Comparison of ENCODE assay signal across 5 fruit fly cellular contexts in genomic region chr2L:5297289-5297960, dm6.
A peak's percentile ranks its signal among the peaks of the same experiment; 100 is the strongest.
TF ChIP-seq lines count a peak whose summit lies in the region.

No protein-coding gene starts in this region.

- no peak for TF ChIP-seq CTCF in whole organism, embryonic (GFP tag; optimal IDR thresholded peaks at IDR 0.05; lab: Kevin White, UChicago)

TF ChIP-seq in whole organism, adult, 20 proteins besides CTCF, POLR2A, EP300 and RAD21:
- TF ChIP-seq cic (GFP tag; optimal IDR thresholded peaks at IDR 0.05; lab: Kevin White, UChicago), result no peak
- TF ChIP-seq kay (GFP tag; lab: Kevin White, UChicago; ENCODE audit: borderline replicate concordance), result peak; percentile 37

TF ChIP-seq in whole organism, embryonic, 481 proteins besides CTCF, POLR2A, EP300 and RAD21 (continues in another document):
- TF ChIP-seq pnt (GFP tag; optimal IDR thresholded peaks at IDR 0.05; lab: Kevin White, UChicago) (peak; percentile 26), zf30C (GFP tag; optimal IDR thresholded peaks at IDR 0.05; lab: Kevin White, UChicago) (no peak), grn (GFP tag; optimal IDR thresholded peaks at IDR 0.05; lab: Kevin White, UChicago) (no peak), ind (GFP tag; optimal IDR thresholded peaks at IDR 0.05; lab: Kevin White, UChicago) (peak; percentile 16), lbe (GFP tag; optimal IDR thresholded peaks at IDR 0.05; lab: Kevin White, UChicago) (peak; percentile 49), Pdp1 (GFP tag; optimal IDR thresholded peaks at IDR 0.05; lab: Kevin White, UChicago) (peak; percentile 17 to 81), E2f1 (GFP tag; IDR thresholded peaks at IDR 0.05; lab: Robert Waterston, UW) (no peak), ase (GFP tag; IDR thresholded peaks at IDR 0.05; lab: Robert Waterston, UW) (0 out of 3 replicates have a peak, but pooled peaks have one; percentile 6), E2f2 (GFP tag; IDR thresholded peaks at IDR 0.05; lab: Robert Waterston, UW) (peak; percentile 21; the same call in 1 of the 2 replicates), Drgx (GFP tag; IDR thresholded peaks at IDR 0.05; lab: Robert Waterston, UW) (peak; percentile 53; the same call in 1 of the 2 replicates), CG7556 (GFP tag; optimal IDR thresholded peaks at IDR 0.05; lab: Kevin White, UChicago) (peak; percentile 19), run (tag; optimal IDR thresholded peaks at IDR 0.05; lab: Kevin White, UChicago) (no peak), sc (optimal IDR thresholded peaks at IDR 0.05; lab: Kevin White, UChicago) (no peak), sc (GFP tag; optimal IDR thresholded peaks at IDR 0.05; lab: Kevin White, UChicago) (peak; percentile 57), row (GFP tag; IDR thresholded peaks at IDR 0.05; lab: Robert Waterston, UW) (peak; percentile 66), CG2875 (GFP tag; optimal IDR thresholded peaks at IDR 0.05; lab: Kevin White, UChicago) (peak; percentile 20), CG10147 (GFP tag; optimal IDR thresholded peaks at IDR 0.05; lab: Kevin White, UChicago) (no peak), pros (GFP tag; optimal IDR thresholded peaks at IDR 0.05; lab: Kevin White, UChicago) (no peak), bigmax (GFP tag; optimal IDR thresholded peaks at IDR 0.05; lab: Kevin White, UChicago) (no peak), sna (GFP tag; IDR thresholded peaks at IDR 0.05; lab: Robert Waterston, UW; ENCODE audit: partially characterized antibody) (no peak), mld (GFP tag; IDR thresholded peaks at IDR 0.05; lab: Robert Waterston, UW; ENCODE audit: partially characterized antibody) (0 out of 3 replicates have a peak, but pooled peaks have one; percentile 17)

TF ChIP-seq in whole organism, prepupa, 60 proteins besides CTCF, POLR2A, EP300 and RAD21 (continues in another document):
- peak; percentile 52; the same call in 2 of the 3 replicates for TF ChIP-seq eg (GFP tag; IDR thresholded peaks at IDR 0.05; lab: Robert Waterston, UW)
- TF ChIP-seq Blimp-1 (GFP tag; optimal IDR thresholded peaks at IDR 0.05; lab: Kevin White, UChicago), result peak; percentile 93
- peak; percentile 77 for TF ChIP-seq CG8632 (GFP tag; optimal IDR thresholded peaks at IDR 0.05; lab: Kevin White, UChicago)
- TF ChIP-seq Met (GFP tag; optimal IDR thresholded peaks at IDR 0.05; lab: Kevin White, UChicago), result peak; percentile 95
- peak; percentile 98 for TF ChIP-seq svp (GFP tag; lab: Kevin White, UChicago)
- TF ChIP-seq lz (GFP tag; optimal IDR thresholded peaks at IDR 0.05; lab: Kevin White, UChicago), result peak; percentile 91
- no peak for TF ChIP-seq fkh (GFP tag; optimal IDR thresholded peaks at IDR 0.05; lab: Kevin White, UChicago)
- peak; percentile 93 for TF ChIP-seq topi (GFP tag; optimal IDR thresholded peaks at IDR 0.05; lab: Kevin White, UChicago)
- TF ChIP-seq CG4318 (GFP tag; optimal IDR thresholded peaks at IDR 0.05; lab: Kevin White, UChicago), result peak; percentile 35
- peak; percentile 78 for TF ChIP-seq OdsH (GFP tag; optimal IDR thresholded peaks at IDR 0.05; lab: Kevin White, UChicago)
- TF ChIP-seq CG16779 (tag; optimal IDR thresholded peaks at IDR 0.05; lab: Kevin White, UChicago), result no peak
- TF ChIP-seq dac (GFP tag; optimal IDR thresholded peaks at IDR 0.05; lab: Kevin White, UChicago), result peak; percentile 36
- TF ChIP-seq CG8119 (GFP tag; IDR thresholded peaks at IDR 0.05; lab: Robert Waterston, UW), result peak; percentile 51; the same call in 1 of the 3 replicates
- peak; percentile 96 for TF ChIP-seq esn (GFP tag; optimal IDR thresholded peaks at IDR 0.05; lab: Kevin White, UChicago)
- no peak for TF ChIP-seq CG11294 (GFP tag; IDR thresholded peaks at IDR 0.05; lab: Robert Waterston, UW)
- TF ChIP-seq Hr39 (GFP tag; optimal IDR thresholded peaks at IDR 0.05; lab: Kevin White, UChicago), result peak; percentile 93
- peak; percentile 78 for TF ChIP-seq CG6792 (GFP tag; optimal IDR thresholded peaks at IDR 0.05; lab: Kevin White, UChicago)
- no peak for TF ChIP-seq Ets96B (tag; optimal IDR thresholded peaks at IDR 0.05; lab: Kevin White, UChicago)
- TF ChIP-seq net (GFP tag; optimal IDR thresholded peaks at IDR 0.05; lab: Kevin White, UChicago), result peak; percentile 59
- TF ChIP-seq Sox102F (GFP tag; optimal IDR thresholded peaks at IDR 0.05; lab: Kevin White, UChicago), result peak; percentile 93
- TF ChIP-seq CG32006 (GFP tag; optimal IDR thresholded peaks at IDR 0.05; lab: Kevin White, UChicago), result peak; percentile 80
- TF ChIP-seq Gug (GFP tag; IDR thresholded peaks at IDR 0.05; lab: Robert Waterston, UW), result no peak
- peak; percentile 71 for TF ChIP-seq Sox15 (GFP tag; optimal IDR thresholded peaks at IDR 0.05; lab: Kevin White, UChicago)

TF ChIP-seq in whole organism, pupa, 21 proteins besides CTCF, POLR2A, EP300 and RAD21:
- TF ChIP-seq CG13204 (GFP tag; optimal IDR thresholded peaks at IDR 0.05; lab: Kevin White, UChicago) (no peak), CG14655 (GFP tag; optimal IDR thresholded peaks at IDR 0.05; lab: Kevin White, UChicago) (peak; percentile 54), Pif1A (GFP tag; optimal IDR thresholded peaks at IDR 0.05; lab: Kevin White, UChicago) (peak; percentile 4), CG4496 (GFP tag; IDR thresholded peaks at IDR 0.05; lab: Robert Waterston, UW) (no peak), CG8301 (tag; optimal IDR thresholded peaks at IDR 0.05; lab: Kevin White, UChicago) (peak; percentile 83), Snoo (tag; optimal IDR thresholded peaks at IDR 0.05; lab: Kevin White, UChicago) (peak; percentile 91), gl (tag; optimal IDR thresholded peaks at IDR 0.05; lab: Kevin White, UChicago) (no peak), Pif1B (GFP tag; optimal IDR thresholded peaks at IDR 0.05; lab: Kevin White, UChicago) (peak; percentile 28), Ets98B (GFP tag; IDR thresholded peaks at IDR 0.05; lab: Robert Waterston, UW) (0 out of 2 replicates have a peak, but pooled peaks have one; percentile 25), CG32121 (GFP tag; IDR thresholded peaks at IDR 0.05; lab: Robert Waterston, UW) (peak; percentile 34; the same call in 1 of the 2 replicates), fd96Ca (GFP tag; IDR thresholded peaks at IDR 0.05; lab: Robert Waterston, UW) (0 out of 3 replicates have a peak, but pooled peaks have one; percentile 23)

TF ChIP-seq in whole organism, wandering third instar larva, 38 proteins besides CTCF, POLR2A, EP300 and RAD21:
- TF ChIP-seq tai (GFP tag; optimal IDR thresholded peaks at IDR 0.05; lab: Kevin White, UChicago) (peak; percentile 54), br (GFP tag; optimal IDR thresholded peaks at IDR 0.05; lab: Kevin White, UChicago) (peak; percentile 53), Sp1 (GFP tag; optimal IDR thresholded peaks at IDR 0.05; lab: Kevin White, UChicago) (peak; percentile 69), dsf (GFP tag; optimal IDR thresholded peaks at IDR 0.05; lab: Kevin White, UChicago; ENCODE audit: borderline replicate concordance) (no peak), ey (GFP tag; optimal IDR thresholded peaks at IDR 0.05; lab: Kevin White, UChicago) (peak; percentile 69), CG9705 (GFP tag; optimal IDR thresholded peaks at IDR 0.05; lab: Kevin White, UChicago) (peak; percentile 3), h (GFP tag; optimal IDR thresholded peaks at IDR 0.05; lab: Kevin White, UChicago) (peak; percentile 79), Rel (GFP tag; optimal IDR thresholded peaks at IDR 0.05; lab: Kevin White, UChicago) (no peak), Rel (tag; optimal IDR thresholded peaks at IDR 0.05; lab: Kevin White, UChicago) (no peak), Jra (GFP tag; optimal IDR thresholded peaks at IDR 0.05; lab: Kevin White, UChicago) (no peak), sage (GFP tag; optimal IDR thresholded peaks at IDR 0.05; lab: Kevin White, UChicago) (peak; percentile 9), brk (GFP tag; optimal IDR thresholded peaks at IDR 0.05; lab: Kevin White, UChicago) (peak; percentile 12), jim (GFP tag; optimal IDR thresholded peaks at IDR 0.05; lab: Kevin White, UChicago) (no peak), HLH106 (tag; optimal IDR thresholded peaks at IDR 0.05; lab: Kevin White, UChicago) (peak; percentile 69), Hnf4 (GFP tag; optimal IDR thresholded peaks at IDR 0.05; lab: Kevin White, UChicago) (peak; percentile 59), CrebA (GFP tag; optimal IDR thresholded peaks at IDR 0.05; lab: Kevin White, UChicago; ENCODE audit: borderline replicate concordance) (peak; percentile 4), Vsx2 (GFP tag; optimal IDR thresholded peaks at IDR 0.05; lab: Kevin White, UChicago; ENCODE audit: partially characterized antibody) (no peak), lola (GFP tag; optimal IDR thresholded peaks at IDR 0.05; lab: Kevin White, UChicago) (no peak), GATAd (GFP tag; optimal IDR thresholded peaks at IDR 0.05; lab: Kevin White, UChicago) (no peak), rgr (GFP tag; optimal IDR thresholded peaks at IDR 0.05; lab: Kevin White, UChicago) (peak; percentile 62), Dfd (GFP tag; optimal IDR thresholded peaks at IDR 0.05; lab: Kevin White, UChicago) (no peak), psq (GFP tag; optimal IDR thresholded peaks at IDR 0.05; lab: Kevin White, UChicago) (peak; percentile 41), sv (GFP tag; optimal IDR thresholded peaks at IDR 0.05; lab: Kevin White, UChicago) (no peak), foxo (GFP tag; optimal IDR thresholded peaks at IDR 0.05; lab: Kevin White, UChicago) (peak in 1 of 2 experiments; percentile 77), dl (GFP tag; optimal IDR thresholded peaks at IDR 0.05; lab: Kevin White, UChicago; ENCODE audit: insufficient read depth in 1 of 2, partially characterized antibody in 2 of 2) (no peak), dmrt93B (GFP tag; optimal IDR thresholded peaks at IDR 0.05; lab: Kevin White, UChicago) (peak; percentile 45), Dif (GFP tag; optimal IDR thresholded peaks at IDR 0.05; lab: Kevin White, UChicago; ENCODE audit: partially characterized antibody) (no peak), OdsH (GFP tag; optimal IDR thresholded peaks at IDR 0.05; lab: Kevin White, UChicago) (peak; percentile 59), pan (optimal IDR thresholded peaks at IDR 0.05; lab: Kevin White, UChicago) (no peak), CG32264 (GFP tag; optimal IDR thresholded peaks at IDR 0.05; lab: Kevin White, UChicago) (peak; percentile 13), woc (GFP tag; optimal IDR thresholded peaks at IDR 0.05; lab: Kevin White, UChicago) (peak; percentile 44), fru (GFP tag; optimal IDR thresholded peaks at IDR 0.05; lab: Kevin White, UChicago) (peak; percentile 82)
TF ChIP-seq in whole organism, wandering third instar larva: peak in this region for 19.
